Fruit fly (Drosophila melanogaster): ENCODE results near the gene CG8852.

CG8852 gene

dm6 chr2L:3539996-3540395, 15.1 kb downstream of the CG8852 start (continued):
- TF ChIP-seq Pdp1 (GFP tag; optimal IDR thresholded peaks at IDR 0.05) (peak in 1 of 2 experiments; percentile 78), CoRest (tag; optimal IDR thresholded peaks at IDR 0.05) (peak; percentile 42), Hr3 (GFP tag; optimal IDR thresholded peaks at IDR 0.05) (no peak), CG8359 (GFP tag; optimal IDR thresholded peaks at IDR 0.05; ENCODE audit: borderline replicate concordance) (no peak), CG16863 (GFP tag; optimal IDR thresholded peaks at IDR 0.05) (no peak), Dek (tag; optimal IDR thresholded peaks at IDR 0.05) (no peak), BtbVII (GFP tag; optimal IDR thresholded peaks at IDR 0.05) (no peak), HHEX (GFP tag; optimal IDR thresholded peaks at IDR 0.05) (no peak), Trl (optimal IDR thresholded peaks at IDR 0.05) (peak in 1 of 2 experiments; percentile 22), Trl (GFP tag; optimal IDR thresholded peaks at IDR 0.05) (no peak), ash1 (GFP tag; optimal IDR thresholded peaks at IDR 0.05) (no peak), CG8944 (GFP tag; optimal IDR thresholded peaks at IDR 0.05) (no peak), run (tag; optimal IDR thresholded peaks at IDR 0.05) (no peak), dm (GFP tag; optimal IDR thresholded peaks at IDR 0.05) (no peak), bowl (GFP tag; IDR thresholded peaks at IDR 0.05) (peak; percentile 62; the same call in 1 of the 2 replicates), CG31441 (GFP tag; IDR thresholded peaks at IDR 0.05) (no peak), Vsx1 (GFP tag; optimal IDR thresholded peaks at IDR 0.05) (no peak), pros (GFP tag; optimal IDR thresholded peaks at IDR 0.05) (no peak)

DNA sequence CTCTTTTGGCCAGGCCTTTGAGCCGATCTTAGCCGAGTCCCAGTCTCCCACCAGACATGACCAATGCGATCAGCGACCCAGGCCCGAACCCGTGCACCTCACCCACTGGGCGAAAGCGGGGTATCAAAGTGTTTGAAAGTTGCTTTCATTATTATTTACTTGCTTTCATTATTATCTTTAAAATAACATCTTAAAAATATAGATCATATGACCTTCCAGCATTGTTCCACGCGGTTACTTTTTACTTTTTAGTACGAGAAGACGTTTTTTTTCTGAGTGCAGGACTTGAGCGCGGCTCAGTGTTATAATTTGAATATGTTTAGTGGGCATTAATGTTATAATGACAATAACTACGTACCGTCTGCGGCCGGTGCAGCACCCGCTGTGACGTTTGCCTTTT, 18.1 kb downstream of the CG8852 start:
- TF ChIP-seq dysf (GFP tag; IDR thresholded peaks at IDR 0.05), result no peak
- TF ChIP-seq CG1603 (tag; optimal IDR thresholded peaks at IDR 0.05), result no peak
- TF ChIP-seq CG3281 (GFP tag; optimal IDR thresholded peaks at IDR 0.05), result no peak
- TF ChIP-seq Kr (GFP tag; optimal IDR thresholded peaks at IDR 0.05), result no peak
- TF ChIP-seq CG31441 (GFP tag; IDR thresholded peaks at IDR 0.05), result 0 out of 2 replicates have a peak, but pooled peaks have one; percentile 26
- TF ChIP-seq unpg (GFP tag; optimal IDR thresholded peaks at IDR 0.05), result no peak
- peak; percentile 41 for TF ChIP-seq CG10979 (tag; optimal IDR thresholded peaks at IDR 0.05)
- no peak for TF ChIP-seq chif (GFP tag; optimal IDR thresholded peaks at IDR 0.05)
- TF ChIP-seq E2f2 (GFP tag; IDR thresholded peaks at IDR 0.05), result no peak
- no peak for TF ChIP-seq da (GFP tag; optimal IDR thresholded peaks at IDR 0.05)
- TF ChIP-seq fd102C (GFP tag; optimal IDR thresholded peaks at IDR 0.05), result no peak
- TF ChIP-seq CG14710 (tag; optimal IDR thresholded peaks at IDR 0.05), result peak; percentile 16
- TF ChIP-seq D19B (GFP tag; optimal IDR thresholded peaks at IDR 0.05), result no peak
- TF ChIP-seq CG5180 (GFP tag; optimal IDR thresholded peaks at IDR 0.05), result no peak
- TF ChIP-seq CG9215 (GFP tag; IDR thresholded peaks at IDR 0.05), result no peak
- no peak for TF ChIP-seq wek (GFP tag; optimal IDR thresholded peaks at IDR 0.05)
- TF ChIP-seq unc-4 (GFP tag; IDR thresholded peaks at IDR 0.05; ENCODE audit: partially characterized antibody), result no peak
- no peak for TF ChIP-seq CG15696 (tag; optimal IDR thresholded peaks at IDR 0.05)
- TF ChIP-seq CG17568 (GFP tag; optimal IDR thresholded peaks at IDR 0.05), result no peak
- TF ChIP-seq Atf-2 (GFP tag; optimal IDR thresholded peaks at IDR 0.05), result no peak
- no peak for TF ChIP-seq CG11560 (tag; IDR thresholded peaks at IDR 0.05)
- peak; percentile 18 for TF ChIP-seq CG17829 (tag; optimal IDR thresholded peaks at IDR 0.05)
- no peak for TF ChIP-seq gsb-n (tag; optimal IDR thresholded peaks at IDR 0.05)
- no peak for TF ChIP-seq CG17361 (GFP tag; IDR thresholded peaks at IDR 0.05)
- no peak for TF ChIP-seq CG16863 (GFP tag; optimal IDR thresholded peaks at IDR 0.05)
- TF ChIP-seq CG10565 (GFP tag; optimal IDR thresholded peaks at IDR 0.05), result no peak
- no peak for TF ChIP-seq CG6272 (GFP tag; IDR thresholded peaks at IDR 0.05)
- TF ChIP-seq bsh (GFP tag; optimal IDR thresholded peaks at IDR 0.05), result peak in 1 of 2 experiments; percentile 14
- TF ChIP-seq ci (GFP tag; IDR thresholded peaks at IDR 0.05), result no peak
- TF ChIP-seq CG6254 (GFP tag; optimal IDR thresholded peaks at IDR 0.05), result peak; percentile 15
- TF ChIP-seq CG8478 (optimal IDR thresholded peaks at IDR 0.05), result no peak
- peak in 1 of 3 experiments; percentile 28 for TF ChIP-seq lola (GFP tag; optimal IDR thresholded peaks at IDR 0.05)
- peak; percentile 7 for TF ChIP-seq fd96Cb (tag; optimal IDR thresholded peaks at IDR 0.05)
- TF ChIP-seq CG13287 (GFP tag; IDR thresholded peaks at IDR 0.05; ENCODE audit: partially characterized antibody), result no peak

All from whole organism, embryonic.